Fruit fly (Drosophila melanogaster): ENCODE data around the gene Sap130.

Sap130 gene

dm6 chr3L:12804035-12804729 lies 1.5 kb upstream of the Sap130 start:
- TF ChIP-seq Clk (GFP tag; optimal IDR thresholded peaks at IDR 0.05) = peak; percentile 11
- no peak for TF ChIP-seq tj (GFP tag; optimal IDR thresholded peaks at IDR 0.05)
- no peak for TF ChIP-seq CG12768 (GFP tag; optimal IDR thresholded peaks at IDR 0.05)
- no peak for TF ChIP-seq ovo (GFP tag; optimal IDR thresholded peaks at IDR 0.05)
- TF ChIP-seq kay (GFP tag; ENCODE audit: borderline replicate concordance) = no peak
- no peak for TF ChIP-seq bab1 (GFP tag; optimal IDR thresholded peaks at IDR 0.05)

- TF ChIP-seq Mnt (GFP tag; optimal IDR thresholded peaks at IDR 0.05) = peak; percentile 38
- peak; percentile 56 for TF ChIP-seq cic (GFP tag; optimal IDR thresholded peaks at IDR 0.05)
- TF ChIP-seq CG12768 (GFP tag; optimal IDR thresholded peaks at IDR 0.05) = peak; percentile 36
- TF ChIP-seq pad (GFP tag; optimal IDR thresholded peaks at IDR 0.05) = peak; percentile 74
- peak; percentile 60 for TF ChIP-seq bab1 (GFP tag; optimal IDR thresholded peaks at IDR 0.05)
- peak; percentile 19 for TF ChIP-seq tj (GFP tag; optimal IDR thresholded peaks at IDR 0.05)
- TF ChIP-seq kay (GFP tag; ENCODE audit: borderline replicate concordance) = no peak
- no peak for TF ChIP-seq CG14711 (tag; optimal IDR thresholded peaks at IDR 0.05)
- TF ChIP-seq CG11617 (GFP tag; optimal IDR thresholded peaks at IDR 0.05) = peak; percentile 16
These were observed 952 bp upstream of the Sap130 start, which contains the start of gene Atg1 for dm6 chr3L:12804730-12805170. Gene Atg1 (minus strand): TSS chr3L:12805116.

- TF ChIP-seq CG7045 (GFP tag; optimal IDR thresholded peaks at IDR 0.05) (peak; percentile 46), CG5204 (GFP tag; optimal IDR thresholded peaks at IDR 0.05) (no peak), bab1 (GFP tag; optimal IDR thresholded peaks at IDR 0.05) (peak; percentile 41), kay (GFP tag; ENCODE audit: borderline replicate concordance) (no peak), CG11617 (GFP tag; optimal IDR thresholded peaks at IDR 0.05) (peak; percentile 69), Clk (GFP tag; optimal IDR thresholded peaks at IDR 0.05) (no peak), CG14711 (tag; optimal IDR thresholded peaks at IDR 0.05) (peak; percentile 98), toe (GFP tag; optimal IDR thresholded peaks at IDR 0.05) (no peak), CG33017 (tag; optimal IDR thresholded peaks at IDR 0.05) (peak; percentile 75), ovo (GFP tag; optimal IDR thresholded peaks at IDR 0.05) (no peak), CG1620 (GFP tag; optimal IDR thresholded peaks at IDR 0.05) (no peak), CG7101 (tag; optimal IDR thresholded peaks at IDR 0.05) (peak; percentile 68), Hr96 (GFP tag; optimal IDR thresholded peaks at IDR 0.05) (no peak), cnc (optimal IDR thresholded peaks at IDR 0.05) (no peak), tj (GFP tag; optimal IDR thresholded peaks at IDR 0.05) (peak; percentile 77), Mnt (GFP tag; optimal IDR thresholded peaks at IDR 0.05) (peak; percentile 66), CG12768 (GFP tag; optimal IDR thresholded peaks at IDR 0.05) (peak; percentile 42), pad (GFP tag; optimal IDR thresholded peaks at IDR 0.05) (peak; percentile 22), Crg-1 (GFP tag; optimal IDR thresholded peaks at IDR 0.05) (no peak), cic (GFP tag; optimal IDR thresholded peaks at IDR 0.05) (peak; percentile 86)
These were observed 615 bp downstream of the Sap130 start for dm6 chr3L:12806290-12806743.

- no peak for TF ChIP-seq CG11617 (GFP tag; optimal IDR thresholded peaks at IDR 0.05)
- no peak for TF ChIP-seq tj (GFP tag; optimal IDR thresholded peaks at IDR 0.05)
- TF ChIP-seq toe (GFP tag; optimal IDR thresholded peaks at IDR 0.05) = no peak
- TF ChIP-seq Crg-1 (GFP tag; optimal IDR thresholded peaks at IDR 0.05) = no peak
- TF ChIP-seq bab1 (GFP tag; optimal IDR thresholded peaks at IDR 0.05) = no peak
- no peak for TF ChIP-seq cic (GFP tag; optimal IDR thresholded peaks at IDR 0.05)
- TF ChIP-seq Clk (GFP tag; optimal IDR thresholded peaks at IDR 0.05) = no peak
- no peak for TF ChIP-seq ovo (GFP tag; optimal IDR thresholded peaks at IDR 0.05)
- no peak for TF ChIP-seq Hr96 (GFP tag; optimal IDR thresholded peaks at IDR 0.05)
- TF ChIP-seq Mnt (GFP tag; optimal IDR thresholded peaks at IDR 0.05) = no peak
- TF ChIP-seq CG12768 (GFP tag; optimal IDR thresholded peaks at IDR 0.05) = no peak
- no peak for TF ChIP-seq CG7045 (GFP tag; optimal IDR thresholded peaks at IDR 0.05)
- no peak for TF ChIP-seq kay (GFP tag; ENCODE audit: borderline replicate concordance)
- no peak for TF ChIP-seq CG33017 (tag; optimal IDR thresholded peaks at IDR 0.05)
- TF ChIP-seq CG7101 (tag; optimal IDR thresholded peaks at IDR 0.05) = no peak
- no peak for TF ChIP-seq CG14711 (tag; optimal IDR thresholded peaks at IDR 0.05)
- TF ChIP-seq pad (GFP tag; optimal IDR thresholded peaks at IDR 0.05) = no peak
- no peak for TF ChIP-seq CG1620 (GFP tag; optimal IDR thresholded peaks at IDR 0.05)
- TF ChIP-seq CG5204 (GFP tag; optimal IDR thresholded peaks at IDR 0.05) = no peak
- TF ChIP-seq cnc (optimal IDR thresholded peaks at IDR 0.05) = no peak
These were observed 2.7 kb downstream of the Sap130 start, which contains the start of gene CG32110 for dm6 chr3L:12808421-12808820. Gene CG32110 (plus strand): TSS chr3L:12808721.

dm6 chr3L:12813907-12814306 lies 8.2 kb downstream of the Sap130 start, which contains the start of the genes Sf3a2 and CG42588:
Gene Sf3a2 (minus strand): TSS chr3L:12814019.
Gene CG42588 (plus strand): TSS chr3L:12814254.
- TF ChIP-seq CG14711 (tag; optimal IDR thresholded peaks at IDR 0.05) = peak; percentile 98
- TF ChIP-seq CG7101 (tag; optimal IDR thresholded peaks at IDR 0.05) = peak; percentile 52
- no peak for TF ChIP-seq Crg-1 (GFP tag; optimal IDR thresholded peaks at IDR 0.05)
- no peak for TF ChIP-seq CG33017 (tag; optimal IDR thresholded peaks at IDR 0.05)
- no peak for TF ChIP-seq Hr96 (GFP tag; optimal IDR thresholded peaks at IDR 0.05)
- peak; percentile 66 for TF ChIP-seq CG1620 (GFP tag; optimal IDR thresholded peaks at IDR 0.05)
- TF ChIP-seq ovo (GFP tag; optimal IDR thresholded peaks at IDR 0.05) = peak; percentile 17
- no peak for TF ChIP-seq CG7045 (GFP tag; optimal IDR thresholded peaks at IDR 0.05)
- TF ChIP-seq CG5204 (GFP tag; optimal IDR thresholded peaks at IDR 0.05) = no peak
- no peak for TF ChIP-seq cic (GFP tag; optimal IDR thresholded peaks at IDR 0.05)
- TF ChIP-seq Mnt (GFP tag; optimal IDR thresholded peaks at IDR 0.05) = peak; percentile 75
- peak; percentile 65 for TF ChIP-seq toe (GFP tag; optimal IDR thresholded peaks at IDR 0.05)
- TF ChIP-seq bab1 (GFP tag; optimal IDR thresholded peaks at IDR 0.05) = peak; percentile 78
- peak; percentile 32 for TF ChIP-seq tj (GFP tag; optimal IDR thresholded peaks at IDR 0.05)
- TF ChIP-seq kay (GFP tag; ENCODE audit: borderline replicate concordance) = no peak
- peak; percentile 48 for TF ChIP-seq CG11617 (GFP tag; optimal IDR thresholded peaks at IDR 0.05)
- peak; percentile 25 for TF ChIP-seq pad (GFP tag; optimal IDR thresholded peaks at IDR 0.05)
- no peak for TF ChIP-seq Clk (GFP tag; optimal IDR thresholded peaks at IDR 0.05)
- no peak for TF ChIP-seq CG12768 (GFP tag; optimal IDR thresholded peaks at IDR 0.05)
- no peak for TF ChIP-seq cnc (optimal IDR thresholded peaks at IDR 0.05)

Data from whole organism, adult.